Worm (Caenorhabditis elegans) whole organism, L1 larva: ENCODE measurements around the gene str-6.

Experiments used
- aly-2 ChIP-seq: fragments of 150-350 bp; optimal IDR thresholded peaks from 2 replicates; lab custom pipeline; 2014; ENCODE audit warnings: missing biosample characterization, missing genetic modification characterization
- ceh-8 ChIP-seq: fragments of 200-800 bp; sonication (Bioruptor generic); optimal IDR thresholded peaks from 2 replicates; lab custom pipeline; 2018; ENCODE audit warnings: mild to moderate bottlenecking, missing genetic modification characterization, moderate library complexity, missing compliant biosample characterization
- egl-13 ChIP-seq: sonication (generic microtip); optimal IDR thresholded peaks from 2 replicates; lab custom pipeline; 2016; ENCODE audit warnings: missing genotype, missing genetic modification reagents, missing genetic modification characterization, missing compliant biosample characterization
- egl-27 ChIP-seq, 2 experiments: fragments of 150-350 bp in 1 of 2; sonication (generic microtip); optimal IDR thresholded peaks; 3 replicates each; lab custom pipeline; 2017 to 2018; ENCODE audit warnings: missing biosample characterization in 2 of 2, missing genetic modification characterization in 2 of 2, missing genetic modification reagents in 2 of 2
- elt-2 ChIP-seq: sonication (generic microtip); optimal IDR thresholded peaks from 2 replicates; lab custom pipeline; 2016; ENCODE audit warnings: missing genetic modification characterization, mild to moderate bottlenecking, inconsistent platforms, missing compliant biosample characterization, missing genetic modification reagents
- grh-1 ChIP-seq: fragments of 200-800 bp; sonication (Bioruptor generic); IDR thresholded peaks from 2 replicates; pipeline ENCODE4 v1.3.6; 2022; ENCODE audit warnings: missing genetic modification reagents, missing genetic modification characterization, missing compliant biosample characterization
- mdl-1 ChIP-seq, 2 experiments: fragments of 150-350 bp; optimal IDR thresholded peaks; 2 replicates each; lab custom pipeline; 2014 to 2017; ENCODE audit warnings: missing biosample characterization in 2 of 2, missing genetic modification characterization in 2 of 2, inconsistent platforms in 1 of 2
- nhr-237 ChIP-seq: fragments of 150-350 bp; optimal IDR thresholded peaks from 2 replicates; lab custom pipeline; 2014; ENCODE audit warnings: missing biosample characterization, missing genetic modification characterization
- nhr-28 ChIP-seq: fragments of 150-350 bp; optimal IDR thresholded peaks from 2 replicates; lab custom pipeline; 2014; ENCODE audit warnings: missing biosample characterization, missing genetic modification characterization
- nhr-76 ChIP-seq: sonication (generic microtip); optimal IDR thresholded peaks from 2 replicates; lab custom pipeline; 2017; ENCODE audit warnings: missing biosample characterization, missing genetic modification characterization
- pax-3 ChIP-seq: fragments of 200-800 bp; sonication (Bioruptor generic); optimal IDR thresholded peaks from 2 replicates; lab custom pipeline; 2018; ENCODE audit warnings: mild to moderate bottlenecking, missing genetic modification characterization, moderate library complexity, missing compliant biosample characterization
- tbx-2 ChIP-seq: sonication (generic microtip); optimal IDR thresholded peaks from 2 replicates; lab custom pipeline; 2016; ENCODE audit warnings: missing genetic modification characterization, missing compliant biosample characterization
- unc-62 ChIP-seq: fragments of 150-350 bp; optimal IDR thresholded peaks from 2 replicates; lab custom pipeline; 2014; ENCODE audit warnings: missing biosample characterization, missing genetic modification reagents, missing genetic modification characterization
- ztf-11 ChIP-seq, 2 experiments: sonication (generic microtip); optimal IDR thresholded peaks; 2 replicates each; lab custom pipeline; 2016 to 2017; ENCODE audit warnings: missing genetic modification characterization in 2 of 2, missing biosample characterization in 1 of 2, missing compliant biosample characterization in 1 of 2

DNA sequence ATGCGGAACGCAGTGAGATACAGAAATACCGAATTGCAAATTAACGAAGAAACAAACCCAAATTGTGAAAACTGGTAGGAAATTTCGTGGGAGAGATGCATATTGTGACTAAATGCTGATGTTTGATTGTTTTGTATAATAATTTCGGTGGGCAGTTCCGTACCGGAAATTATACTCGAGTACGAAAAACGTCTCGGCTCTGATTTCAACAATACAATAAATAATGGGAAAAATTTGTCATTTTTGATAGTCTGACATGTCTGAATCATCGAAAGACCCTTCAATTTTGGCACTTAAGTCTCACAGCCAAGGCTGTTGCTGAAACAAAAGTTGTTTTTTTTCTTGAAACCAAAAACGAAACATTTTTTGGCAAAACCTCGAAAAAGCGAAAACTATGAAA, 2.0 kb upstream of the str-6 start, which contains the start of gene str-43:
- no peak for TF ChIP-seq unc-62
- TF ChIP-seq grh-1 (GFP tag; lab: Robert Waterston, UW): no peak
- TF ChIP-seq pax-3 (tag; lab: Kevin White, UChicago): no peak
- TF ChIP-seq ztf-11 (tag; optimal IDR thresholded peaks at IDR 0.05; lab: Kevin White, UChicago): no peak
- TF ChIP-seq ceh-8 (GFP tag; lab: Kevin White, UChicago): no peak
- TF ChIP-seq egl-13 (tag; lab: Kevin White, UChicago): no peak
- TF ChIP-seq mdl-1 (tag; optimal IDR thresholded peaks at IDR 0.05; lab: Kevin White, UChicago): no peak
- TF ChIP-seq tbx-2 (tag; lab: Kevin White, UChicago): no peak
- TF ChIP-seq nhr-28 (tag; lab: Kevin White, UChicago): no peak
- no peak for TF ChIP-seq aly-2 (tag; lab: Kevin White, UChicago)
- TF ChIP-seq nhr-237 (tag; lab: Kevin White, UChicago): no peak
- no peak for TF ChIP-seq elt-2
- TF ChIP-seq egl-27 (tag; optimal IDR thresholded peaks at IDR 0.05; lab: Kevin White, UChicago): no peak
- no peak for TF ChIP-seq nhr-76
